Fruit fly (Drosophila melanogaster): ENCODE results near the gene Gr77a.

DNA sequence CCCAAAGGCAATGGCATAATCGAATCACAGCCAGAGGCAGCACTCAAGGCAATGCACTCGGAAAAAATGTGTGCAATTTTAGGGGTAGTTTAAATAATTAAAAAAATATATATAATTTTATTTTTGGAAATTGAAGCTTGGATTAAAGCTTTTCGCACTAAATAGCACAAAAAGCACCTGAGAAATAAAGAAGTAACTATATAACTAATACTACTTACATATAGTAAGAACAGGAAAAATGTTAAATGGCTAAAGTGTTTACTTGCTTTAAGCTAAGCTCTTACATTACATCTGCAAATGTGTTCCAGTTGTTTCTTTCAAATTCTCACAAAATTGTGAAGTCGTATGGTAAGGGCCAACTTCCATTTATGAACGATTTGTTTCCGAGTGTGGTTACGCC, at the start of gene Gr77a:
- TF ChIP-seq jumu (GFP tag; optimal IDR thresholded peaks at IDR 0.05): no peak
- TF ChIP-seq dimm (GFP tag; IDR thresholded peaks at IDR 0.05): no peak
- TF ChIP-seq Trl (optimal IDR thresholded peaks at IDR 0.05): no peak
- TF ChIP-seq Trl (GFP tag; optimal IDR thresholded peaks at IDR 0.05): no peak
- TF ChIP-seq CG15479 (GFP tag; optimal IDR thresholded peaks at IDR 0.05): no peak
- no peak for TF ChIP-seq CG17568 (GFP tag; optimal IDR thresholded peaks at IDR 0.05)
- no peak for TF ChIP-seq CG9727 (GFP tag; optimal IDR thresholded peaks at IDR 0.05)
- TF ChIP-seq Elba2 (GFP tag; optimal IDR thresholded peaks at IDR 0.05): no peak
- TF ChIP-seq NC2α (GFP tag; optimal IDR thresholded peaks at IDR 0.05): no peak
- peak; percentile 25 for TF ChIP-seq gem (tag; optimal IDR thresholded peaks at IDR 0.05)
- no peak for TF ChIP-seq Six4 (GFP tag; optimal IDR thresholded peaks at IDR 0.05)
